Fruit fly (Drosophila melanogaster): Measurements from ENCODE around the gene Trs20.
A peak's percentile ranks its signal among the peaks of the same experiment; 100 is the strongest.

- TF ChIP-seq br (GFP tag; optimal IDR thresholded peaks at IDR 0.05) (peak; percentile 36), usp (GFP tag; optimal IDR thresholded peaks at IDR 0.05) (no peak), dmrt93B (GFP tag; optimal IDR thresholded peaks at IDR 0.05) (peak; percentile 15), sv (GFP tag; optimal IDR thresholded peaks at IDR 0.05) (no peak), OdsH (GFP tag; optimal IDR thresholded peaks at IDR 0.05) (peak; percentile 62), psq (GFP tag; optimal IDR thresholded peaks at IDR 0.05) (peak; percentile 61), h (GFP tag; optimal IDR thresholded peaks at IDR 0.05) (peak; percentile 56)
These were observed 45.9 kb upstream of the Trs20 start for dm6 chr3L:16177309-16177708.

Measured in whole organism, wandering third instar larva.